Worm (Caenorhabditis elegans) whole organism, L2 larva: ENCODE measurements around the gene spe-45.

Experiments used
- alr-1 ChIP-seq: fragments of 150-350 bp; optimal IDR thresholded peaks from 2 replicates; lab custom pipeline; 2014; ENCODE audit warnings: missing biosample characterization, missing genetic modification characterization
- ama-1 ChIP-seq: fragments of 150-350 bp; optimal IDR thresholded peaks from 2 replicates; lab custom pipeline; 2018; ENCODE audit warnings: inconsistent platforms
- ceh-82 ChIP-seq: fragments of 150-350 bp; optimal IDR thresholded peaks from 2 replicates; lab custom pipeline; 2014; ENCODE audit warnings: missing biosample characterization, missing genetic modification characterization
- lsy-2 ChIP-seq, 2 experiments: fragments of 150-350 bp in 1 of 2; sonication (generic microtip) in 1 of 2; optimal IDR thresholded peaks; 2 replicates each; lab custom pipeline; 2014 to 2017; ENCODE audit warnings: missing biosample characterization in 2 of 2, missing genetic modification characterization in 2 of 2
- nhr-11 ChIP-seq: fragments of 150-350 bp; optimal IDR thresholded peaks from 2 replicates; lab custom pipeline; 2014; ENCODE audit warnings: missing biosample characterization, missing genetic modification characterization
- nhr-77 ChIP-seq: fragments of 150-350 bp; optimal IDR thresholded peaks from 2 replicates; lab custom pipeline; 2014; ENCODE audit warnings: missing biosample characterization, missing genetic modification characterization

DNA sequence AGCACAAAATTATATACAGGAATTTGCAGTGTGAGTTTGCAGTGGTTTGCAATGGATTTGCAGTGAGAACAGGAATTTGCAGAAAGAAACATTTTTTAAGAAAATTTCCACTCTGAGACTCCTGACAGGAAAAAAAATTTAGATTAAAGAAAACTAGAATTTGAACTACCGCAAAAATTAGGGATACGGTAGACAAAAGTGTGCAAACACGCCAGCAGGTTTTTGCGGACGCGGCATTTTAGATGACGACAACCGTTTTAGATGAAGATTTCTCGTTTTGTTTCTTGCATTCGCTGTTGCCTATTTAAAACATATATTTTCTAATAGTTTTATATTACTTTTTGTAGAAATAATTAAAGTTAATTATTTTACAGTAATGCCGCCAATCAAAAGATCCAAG lies 18.0 kb downstream of the spe-45 start, which contains the start of gene wdr-46:
- TF ChIP-seq ama-1 (lab: Kevin White, UChicago) (no peak), alr-1 (no peak), nhr-11 (tag; lab: Kevin White, UChicago) (no peak), lsy-2 (tag; optimal IDR thresholded peaks at IDR 0.05; lab: Kevin White, UChicago) (peak; percentile 99 to 100), ceh-82 (tag; lab: Kevin White, UChicago) (peak; percentile 74), nhr-77 (tag; lab: Kevin White, UChicago) (peak; percentile 56)
